Fruit fly (Drosophila melanogaster): ENCODE data around the gene Pka-R1.

Gene Pka-R1

dm6 chr3L:20771891-20772646, 43.8 kb upstream of the Pka-R1 start (continued):
- peak; percentile 29 for TF ChIP-seq CG1792 (GFP tag; optimal IDR thresholded peaks at IDR 0.05)
- peak; percentile 84 for TF ChIP-seq Fer3 (tag; optimal IDR thresholded peaks at IDR 0.05)
- TF ChIP-seq gem (tag; optimal IDR thresholded peaks at IDR 0.05): peak; percentile 88
- TF ChIP-seq Gug (GFP tag; IDR thresholded peaks at IDR 0.05): peak; percentile 71; the same call in 3 of the 4 replicates
- peak; percentile 81 for TF ChIP-seq CG8388 (GFP tag; optimal IDR thresholded peaks at IDR 0.05)
- TF ChIP-seq CG16779 (GFP tag; IDR thresholded peaks at IDR 0.05): peak; percentile 63; the same call in 1 of the 2 replicates
- peak; percentile 56; the same call in 1 of the 2 replicates for TF ChIP-seq ara (GFP tag; IDR thresholded peaks at IDR 0.05)
- TF ChIP-seq CG15601 (tag; optimal IDR thresholded peaks at IDR 0.05): peak; percentile 55
- peak; percentile 50 for TF ChIP-seq Bteb2 (GFP tag; optimal IDR thresholded peaks at IDR 0.05)
- TF ChIP-seq rib (GFP tag; IDR thresholded peaks at IDR 0.05): peak; percentile 42
- no peak for TF ChIP-seq Kr (GFP tag; optimal IDR thresholded peaks at IDR 0.05)
- peak; percentile 46 for TF ChIP-seq CG1647 (GFP tag; optimal IDR thresholded peaks at IDR 0.05)
- TF ChIP-seq HHEX (GFP tag; optimal IDR thresholded peaks at IDR 0.05): peak; percentile 81
- TF ChIP-seq CG4820 (GFP tag; optimal IDR thresholded peaks at IDR 0.05): peak; percentile 71
- TF ChIP-seq Doc3 (GFP tag; IDR thresholded peaks at IDR 0.05; ENCODE audit: partially characterized antibody): no peak
- TF ChIP-seq CG1024 (GFP tag; IDR thresholded peaks at IDR 0.05): peak; percentile 52
- TF ChIP-seq CG11504 (tag; optimal IDR thresholded peaks at IDR 0.05): peak; percentile 83
- peak; percentile 45 for TF ChIP-seq CG8290 (GFP tag; optimal IDR thresholded peaks at IDR 0.05)
- TF ChIP-seq CG8290 (tag; optimal IDR thresholded peaks at IDR 0.05): peak; percentile 5 to 86
- TF ChIP-seq seq (GFP tag; IDR thresholded peaks at IDR 0.05): peak; percentile 78
- TF ChIP-seq CG3163 (GFP tag; optimal IDR thresholded peaks at IDR 0.05): peak; percentile 35
- peak; percentile 50 for TF ChIP-seq D19B (GFP tag; optimal IDR thresholded peaks at IDR 0.05)
- TF ChIP-seq Deaf1 (tag; optimal IDR thresholded peaks at IDR 0.05): peak; percentile 30
- peak; percentile 81 for TF ChIP-seq onecut (GFP tag; IDR thresholded peaks at IDR 0.05)
- peak; percentile 69 for TF ChIP-seq CG9932 (GFP tag; IDR thresholded peaks at IDR 0.05)
- no peak for TF ChIP-seq br (optimal IDR thresholded peaks at IDR 0.05)
- peak; percentile 98 for TF ChIP-seq CG11696 (GFP tag; IDR thresholded peaks at IDR 0.05)
- peak; percentile 63 for TF ChIP-seq HmgZ (tag; optimal IDR thresholded peaks at IDR 0.05)
- TF ChIP-seq Ravus (GFP tag; IDR thresholded peaks at IDR 0.05): peak; percentile 42; the same call in 1 of the 2 replicates
- TF ChIP-seq yki (optimal IDR thresholded peaks at IDR 0.05): no peak
- peak; percentile 18 for TF ChIP-seq Fer2 (tag; optimal IDR thresholded peaks at IDR 0.05)
- TF ChIP-seq CG6272 (GFP tag; IDR thresholded peaks at IDR 0.05): peak; percentile 26; the same call in 1 of the 2 replicates
- TF ChIP-seq CG12104 (GFP tag; optimal IDR thresholded peaks at IDR 0.05): peak; percentile 77
- TF ChIP-seq bab2 (GFP tag; optimal IDR thresholded peaks at IDR 0.05): peak; percentile 77
- peak; percentile 80 for TF ChIP-seq CG12299 (tag; optimal IDR thresholded peaks at IDR 0.05)
- TF ChIP-seq dan (GFP tag; IDR thresholded peaks at IDR 0.05): no peak
- no peak for TF ChIP-seq CG18011 (GFP tag; optimal IDR thresholded peaks at IDR 0.05)
- no peak for TF ChIP-seq Lim3 (GFP tag; IDR thresholded peaks at IDR 0.05)
- peak; percentile 85 for TF ChIP-seq CG30403 (GFP tag; optimal IDR thresholded peaks at IDR 0.05)
- peak; percentile 71 for TF ChIP-seq esg (GFP tag; conservative IDR thresholded peaks at IDR 0.05)
- TF ChIP-seq CG14965 (GFP tag; optimal IDR thresholded peaks at IDR 0.05; ENCODE audit: borderline replicate concordance): no peak
- TF ChIP-seq zen (tag; optimal IDR thresholded peaks at IDR 0.05): peak; percentile 77
- peak; percentile 47 for TF ChIP-seq Lhr (GFP tag; optimal IDR thresholded peaks at IDR 0.05)
- peak; percentile 25 for TF ChIP-seq CG10274 (GFP tag; optimal IDR thresholded peaks at IDR 0.05)
- peak; percentile 61 for TF ChIP-seq dati (GFP tag; IDR thresholded peaks at IDR 0.05)
- TF ChIP-seq jing (GFP tag; optimal IDR thresholded peaks at IDR 0.05): peak; percentile 53
- TF ChIP-seq CG31388 (GFP tag; optimal IDR thresholded peaks at IDR 0.05): peak; percentile 32
- peak; percentile 29 for TF ChIP-seq Sry-δ (GFP tag; optimal IDR thresholded peaks at IDR 0.05)
- peak; percentile 16 for TF ChIP-seq trh (GFP tag; optimal IDR thresholded peaks at IDR 0.05)
- TF ChIP-seq CG16863 (GFP tag; optimal IDR thresholded peaks at IDR 0.05): peak; percentile 58
- TF ChIP-seq CG7372 (GFP tag; IDR thresholded peaks at IDR 0.05): peak; percentile 55; the same call in 1 of the 2 replicates
